Worm (Caenorhabditis elegans) whole organism, young adult: ENCODE data around the gene W06G6.2.

Experiments used
- B0261.1 ChIP-seq: sonication (generic microtip); optimal IDR thresholded peaks from 2 replicates; lab custom pipeline; 2016; ENCODE audit warnings: mild to moderate bottlenecking, missing genetic modification characterization, moderate library complexity, missing compliant biosample characterization
- C17E4.6 ChIP-seq: fragments of 200-800 bp; sonication (Bioruptor generic); IDR thresholded peaks from 2 replicates; pipeline ENCODE4 v1.3.6; 2022; ENCODE audit warnings: missing genetic modification reagents, missing genetic modification characterization, missing compliant biosample characterization
- F39B2.1 ChIP-seq: fragments of 200-800 bp; sonication (Bioruptor generic); IDR thresholded peaks from 2 replicates; pipeline ENCODE4 v1.3.6; 2022; ENCODE audit warnings: missing genetic modification reagents, missing genetic modification characterization, missing compliant biosample characterization
- F49E8.2 ChIP-seq: sonication (generic microtip); optimal IDR thresholded peaks from 3 replicates; lab custom pipeline; 2017; ENCODE audit warnings: missing genetic modification characterization, mild to moderate bottlenecking, missing compliant biosample characterization, antibody characterized with exemption, moderate library complexity; ENCODE audit not compliant: insufficient read depth
- F52B5.7 ChIP-seq: sonication (generic microtip); optimal IDR thresholded peaks from 2 replicates; lab custom pipeline; 2016; ENCODE audit warnings: mild to moderate bottlenecking, missing genetic modification characterization, missing compliant biosample characterization
- F57C9.4 ChIP-seq: sonication (generic microtip); optimal IDR thresholded peaks from 2 replicates; lab custom pipeline; 2017; ENCODE audit warnings: mild to moderate bottlenecking, missing genetic modification characterization, missing compliant biosample characterization
- Y79H2A.3 ChIP-seq: fragments of 200-800 bp; sonication (Bioruptor generic); conservative IDR thresholded peaks from 2 replicates; pipeline ENCODE4 v1.3.6; 2022; ENCODE audit warnings: missing genetic modification reagents, missing genetic modification characterization, missing compliant biosample characterization
- atf-7 ChIP-seq: sonication (generic microtip); optimal IDR thresholded peaks from 2 replicates; lab custom pipeline; 2017; ENCODE audit warnings: mild to moderate bottlenecking, missing genetic modification characterization, missing compliant biosample characterization
- athp-1 ChIP-seq: sonication (generic microtip); optimal IDR thresholded peaks from 2 replicates; lab custom pipeline; 2017; ENCODE audit warnings: mild to moderate bottlenecking, missing genetic modification characterization, missing compliant biosample characterization
- attf-3 ChIP-seq: fragments of 200-800 bp; sonication (Bioruptor generic); conservative IDR thresholded peaks from 2 replicates; pipeline ENCODE4 v1.3.6; 2022; ENCODE audit warnings: missing genetic modification reagents, missing genetic modification characterization, missing compliant biosample characterization
- egrh-3 ChIP-seq: fragments of 200-800 bp; sonication (Bioruptor generic); IDR thresholded peaks from 2 replicates; pipeline ENCODE4 v1.3.6; 2022; ENCODE audit warnings: missing genetic modification reagents, missing genetic modification characterization, missing compliant biosample characterization
- ekl-4 ChIP-seq: fragments of 200-800 bp; sonication (Bioruptor generic); IDR thresholded peaks from 2 replicates; pipeline ENCODE4 v1.3.6; 2022; ENCODE audit warnings: missing genetic modification reagents, missing genetic modification characterization, missing compliant biosample characterization
- lin-54 ChIP-seq: fragments of 200-800 bp; sonication (Bioruptor generic); optimal IDR thresholded peaks from 2 replicates; lab custom pipeline; 2018; ENCODE audit warnings: mild to moderate bottlenecking, missing genetic modification characterization, missing compliant biosample characterization
- madf-10 ChIP-seq: sonication (generic microtip); optimal IDR thresholded peaks from 2 replicates; lab custom pipeline; 2016; ENCODE audit warnings: mild to moderate bottlenecking, missing genetic modification characterization, missing compliant biosample characterization
- madf-6 ChIP-seq: fragments of 200-800 bp; sonication (Bioruptor generic); IDR thresholded peaks from 2 replicates; pipeline ENCODE4 v1.3.6; 2022; ENCODE audit warnings: missing genetic modification reagents, missing genetic modification characterization, missing compliant biosample characterization
- repo-1 ChIP-seq: sonication (generic microtip); optimal IDR thresholded peaks from 2 replicates; lab custom pipeline; 2017; ENCODE audit warnings: mild to moderate bottlenecking, missing genetic modification characterization, missing compliant biosample characterization
- snpc-3.4 ChIP-seq: sonication (generic microtip); optimal IDR thresholded peaks from 2 replicates; lab custom pipeline; 2017; ENCODE audit warnings: missing genetic modification characterization, mild to moderate bottlenecking, missing compliant biosample characterization, antibody characterized with exemption, moderate library complexity, missing genotype, missing genetic modification reagents
- unc-62 ChIP-seq: fragments of 150-350 bp; optimal IDR thresholded peaks from 2 replicates; lab custom pipeline; 2014; ENCODE audit warnings: missing biosample characterization, missing genetic modification reagents, missing genetic modification characterization

The W06G6.2 gene

DNA sequence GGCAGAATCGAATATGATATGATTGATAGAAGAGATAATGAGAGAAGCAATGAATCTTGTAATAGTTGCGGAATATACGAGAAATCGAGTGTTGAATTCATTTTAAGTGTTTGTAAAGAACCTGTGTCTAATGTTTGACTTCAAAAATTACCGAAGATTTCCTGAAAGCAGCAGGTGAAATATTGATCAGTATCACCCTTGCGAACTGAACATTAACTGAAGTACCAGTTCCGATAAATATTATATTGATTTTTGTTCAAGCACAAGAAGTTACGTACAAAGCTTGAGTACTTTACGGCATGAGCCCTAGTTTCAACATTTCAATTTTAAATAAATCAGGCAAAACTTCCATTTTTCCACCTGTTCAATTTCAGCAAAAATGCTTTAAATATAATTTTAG lies 50.1 kb downstream of the W06G6.2 start, which contains the start of gene srz-103:
Gene srz-103, minus strand, starts transcription at position 101 of the 400 bp plus-strand sequence.
- no peak for TF ChIP-seq egrh-3 (GFP tag; lab: Robert Waterston, UW)
- no peak for TF ChIP-seq F49E8.2
- no peak for TF ChIP-seq ekl-4
- no peak for TF ChIP-seq C17E4.6 (GFP tag; lab: Robert Waterston, UW)
- no peak for TF ChIP-seq madf-10 (tag; lab: Kevin White, UChicago)
- no peak for TF ChIP-seq repo-1 (tag; lab: Kevin White, UChicago)
- no peak for TF ChIP-seq lin-54 (GFP tag; lab: Kevin White, UChicago)
- TF ChIP-seq F39B2.1 (GFP tag; lab: Robert Waterston, UW): no peak
- TF ChIP-seq snpc-3.4 (tag; lab: Kevin White, UChicago): no peak
- no peak for TF ChIP-seq madf-6
- no peak for TF ChIP-seq athp-1
- no peak for TF ChIP-seq F52B5.7
- TF ChIP-seq atf-7 (tag; lab: Kevin White, UChicago): no peak
- no peak for TF ChIP-seq unc-62 (GFP tag; lab: Kevin White, UChicago)
- no peak for TF ChIP-seq B0261.1 (tag; lab: Kevin White, UChicago)
- TF ChIP-seq attf-3 (GFP tag; lab: Robert Waterston, UW): no peak
- TF ChIP-seq Y79H2A.3 (GFP tag; lab: Robert Waterston, UW): no peak
- TF ChIP-seq F57C9.4 (tag; lab: Kevin White, UChicago): no peak
